Worm (Caenorhabditis elegans): ENCODE measurements around the gene kmo-2.

- TF ChIP-seq ZK546.5 (tag; optimal IDR thresholded peaks at IDR 0.05) = no peak
- TF ChIP-seq nhr-12 (tag; optimal IDR thresholded peaks at IDR 0.05) = no peak
These were observed 14.6 kb upstream of the kmo-2 start, which contains the start of gene R07B7.10 for ce11 chrV:12082932-12083331.
